Fruit fly (Drosophila melanogaster) whole organism, embryonic: ENCODE results near the gene ZnT63C.
A peak's percentile ranks its signal among the peaks of the same experiment; 100 is the strongest.

ENCODE experiments used
- Aef1 ChIP-seq: fragments of 200-800 bp; sonication (Bioruptor generic); IDR thresholded peaks from 3 replicates; pipeline ENCODE4 v1.3.6; 2022; ENCODE audit warnings: missing biosample characterization, missing genetic modification characterization
- Asciz ChIP-seq: fragments of 200-800 bp; sonication (Bioruptor generic); optimal IDR thresholded peaks from 2 replicates; lab custom pipeline; 2017; ENCODE audit warnings: missing biosample characterization, mild to moderate bottlenecking, missing genetic modification characterization, missing genetic modification reagents
- CG10366 ChIP-seq: fragments of 200-800 bp; sonication (Bioruptor generic); IDR thresholded peaks from 2 replicates; pipeline ENCODE4 v1.3.6; 2022; ENCODE audit warnings: missing biosample characterization, missing genetic modification characterization
- CG11456 ChIP-seq: fragments of 200-800 bp; sonication (Bioruptor generic); IDR thresholded peaks from 3 replicates; pipeline ENCODE4 v1.3.6; 2022; ENCODE audit warnings: missing biosample characterization, missing genetic modification characterization
- CG12659 ChIP-seq: fragments of 200-800 bp; sonication (Bioruptor generic); optimal IDR thresholded peaks from 3 replicates; lab custom pipeline; 2017; ENCODE audit warnings: mild to moderate bottlenecking, missing biosample characterization, missing genetic modification reagents, missing genetic modification characterization
- CG13894 ChIP-seq: fragments of 200-800 bp; sonication (Bioruptor generic); optimal IDR thresholded peaks from 3 replicates; lab custom pipeline; 2018; ENCODE audit warnings: missing biosample characterization, mild to moderate bottlenecking, missing genetic modification characterization, moderate library complexity
- CG15696 ChIP-seq: fragments of 200-800 bp; sonication (Bioruptor generic); optimal IDR thresholded peaks from 2 replicates; lab custom pipeline; 2019; ENCODE audit warnings: missing biosample characterization, mild to moderate bottlenecking, missing genetic modification characterization, moderate library complexity
- CG30431 ChIP-seq: fragments of 200-800 bp; sonication (Bioruptor generic); optimal IDR thresholded peaks from 2 replicates; lab custom pipeline; 2017; ENCODE audit warnings: missing biosample characterization, missing genetic modification characterization
- CG31365 ChIP-seq: fragments of 200-800 bp; sonication (Bioruptor generic); optimal IDR thresholded peaks from 2 replicates; lab custom pipeline; 2018; ENCODE audit warnings: missing biosample characterization, mild to moderate bottlenecking, missing genetic modification characterization
- CG31388 ChIP-seq: fragments of 200-800 bp; sonication (Bioruptor generic); optimal IDR thresholded peaks from 2 replicates; lab custom pipeline; 2016; ENCODE audit warnings: missing biosample characterization, missing genetic modification characterization
- CG3995 ChIP-seq: fragments of 200-800 bp; sonication (Bioruptor generic); optimal IDR thresholded peaks from 3 replicates; lab custom pipeline; 2016; ENCODE audit warnings: missing biosample characterization, missing genetic modification characterization
- CG42726 ChIP-seq: fragments of 200-800 bp; sonication (Bioruptor generic); IDR thresholded peaks from 2 replicates; pipeline ENCODE4 v1.3.6; 2022; ENCODE audit warnings: missing biosample characterization, missing genetic modification characterization; ENCODE audit not compliant: partially characterized antibody
- CG4707 ChIP-seq: fragments of 200-800 bp; sonication (Bioruptor generic); optimal IDR thresholded peaks from 2 replicates; lab custom pipeline; 2018; ENCODE audit warnings: missing biosample characterization, mild to moderate bottlenecking, missing genetic modification characterization, moderate library complexity
- CG6683 ChIP-seq: fragments of 200-800 bp; sonication (Bioruptor generic); optimal IDR thresholded peaks from 2 replicates; lab custom pipeline; 2017; ENCODE audit warnings: missing biosample characterization, mild to moderate bottlenecking, missing genetic modification characterization, missing genetic modification reagents
- CG6791 ChIP-seq: fragments of 200-800 bp; sonication (Bioruptor generic); IDR thresholded peaks from 3 replicates; pipeline ENCODE4 v1.3.6; 2022; ENCODE audit warnings: missing biosample characterization, missing genetic modification characterization; ENCODE audit not compliant: partially characterized antibody
- CG7839 ChIP-seq: fragments of 200-800 bp; sonication (Bioruptor generic); optimal IDR thresholded peaks from 3 replicates; lab custom pipeline; 2018; ENCODE audit warnings: missing biosample characterization, mild to moderate bottlenecking, missing genetic modification characterization, moderate library complexity
- CG8478 ChIP-seq: fragments of >200 bp; optimal IDR thresholded peaks from 2 replicates; lab custom pipeline; 2018
- CG9437 ChIP-seq: fragments of 200-800 bp; sonication (Bioruptor generic); optimal IDR thresholded peaks from 2 replicates; lab custom pipeline; 2018; ENCODE audit warnings: missing biosample characterization, mild to moderate bottlenecking, missing genetic modification characterization
- CG9609 ChIP-seq: fragments of 200-800 bp; sonication (Bioruptor generic); optimal IDR thresholded peaks from 3 replicates; lab custom pipeline; 2016; ENCODE audit warnings: missing biosample characterization, missing genetic modification characterization
- CG9817 ChIP-seq: fragments of 200-800 bp; sonication (Bioruptor generic); optimal IDR thresholded peaks from 2 replicates; lab custom pipeline; 2018; ENCODE audit warnings: missing biosample characterization, mild to moderate bottlenecking, missing genetic modification characterization, moderate library complexity
- D ChIP-seq, 2 experiments: fragments of 200-800 bp in 1 of 2; fragments of >200 bp in 1 of 2; sonication (Bioruptor generic) in 1 of 2; optimal IDR thresholded peaks; 2 replicates in 1 of 2; 3 replicates in 1 of 2; lab custom pipeline; 2017; ENCODE audit warnings: mild to moderate bottlenecking in 1 of 2, missing biosample characterization in 1 of 2, missing genetic modification characterization in 1 of 2, missing genetic modification reagents in 1 of 2
- D19A ChIP-seq: fragments of 200-800 bp; optimal IDR thresholded peaks from 3 replicates; lab custom pipeline; 2019; ENCODE audit warnings: missing biosample characterization, mild to moderate bottlenecking, missing genetic modification characterization, moderate library complexity
- Dref ChIP-seq: fragments of 200-800 bp; sonication (Bioruptor generic); IDR thresholded peaks from 2 replicates; pipeline ENCODE4 v1.3.6; 2022; ENCODE audit warnings: missing biosample characterization, missing genetic modification characterization
- Eip74EF ChIP-seq, 2 experiments: fragments of 200-800 bp in 1 of 2; fragments of >200 bp in 1 of 2; sonication (Bioruptor generic) in 1 of 2; optimal IDR thresholded peaks; 2 replicates each; lab custom pipeline; 2017 to 2019; ENCODE audit warnings: missing biosample characterization in 2 of 2, missing genetic modification characterization in 2 of 2, mild to moderate bottlenecking in 1 of 2, moderate library complexity in 1 of 2
- H15 ChIP-seq: fragments of 200-800 bp; sonication (Bioruptor generic); IDR thresholded peaks from 3 replicates; pipeline ENCODE4 v1.3.6; 2022; ENCODE audit warnings: missing biosample characterization, missing genetic modification characterization
- Hr51 ChIP-seq, 2 experiments: fragments of 200-800 bp; sonication (Bioruptor generic); optimal IDR thresholded peaks; 2 replicates in 1 of 2; 3 replicates in 1 of 2; lab custom pipeline; 2016 to 2018; ENCODE audit warnings: missing biosample characterization in 2 of 2, missing genetic modification characterization in 2 of 2, mild to moderate bottlenecking in 1 of 2, moderate library complexity in 1 of 2
- MESR4 ChIP-seq: fragments of 200-800 bp; sonication (Bioruptor generic); optimal IDR thresholded peaks from 2 replicates; lab custom pipeline; 2018; ENCODE audit warnings: missing biosample characterization, mild to moderate bottlenecking, missing genetic modification characterization, moderate library complexity
- MTF-1 ChIP-seq: fragments of 200-800 bp; sonication (Bioruptor generic); optimal IDR thresholded peaks from 2 replicates; lab custom pipeline; 2018; ENCODE audit warnings: missing biosample characterization, mild to moderate bottlenecking, missing genetic modification characterization, borderline replicate concordance
- Mes4 ChIP-seq: fragments of 200-800 bp; sonication (Bioruptor generic); optimal IDR thresholded peaks from 2 replicates; lab custom pipeline; 2016; ENCODE audit warnings: missing biosample characterization, missing genetic modification characterization
- Mrtf ChIP-seq: fragments of 200-800 bp; sonication (Bioruptor generic); IDR thresholded peaks from 3 replicates; pipeline ENCODE4 v1.3.6; 2022; ENCODE audit warnings: missing biosample characterization, missing genetic modification characterization
- Pdp1 ChIP-seq, 2 experiments: fragments of 200-800 bp; sonication (Bioruptor generic); optimal IDR thresholded peaks; 3 replicates each; lab custom pipeline; 2016; ENCODE audit warnings: missing biosample characterization in 2 of 2, missing genetic modification characterization in 2 of 2, mild to moderate bottlenecking in 1 of 2, moderate library complexity in 1 of 2
- Side ChIP-seq: fragments of 200-800 bp; sonication (Bioruptor generic); optimal IDR thresholded peaks from 2 replicates; lab custom pipeline; 2016; ENCODE audit warnings: missing biosample characterization, missing genetic modification characterization
- Sry-β ChIP-seq: fragments of 200-800 bp; sonication (Bioruptor generic); optimal IDR thresholded peaks from 2 replicates; lab custom pipeline; 2018; ENCODE audit warnings: missing biosample characterization, mild to moderate bottlenecking, missing genetic modification characterization, moderate library complexity
- TFAM ChIP-seq: fragments of 200-800 bp; sonication (Bioruptor generic); optimal IDR thresholded peaks from 2 replicates; lab custom pipeline; 2017; ENCODE audit warnings: missing biosample characterization, missing genetic modification characterization, inconsistent platforms
- bowl ChIP-seq: fragments of 200-800 bp; sonication (Bioruptor generic); IDR thresholded peaks from 2 replicates; pipeline ENCODE4 v1.3.6; 2022; ENCODE audit warnings: missing biosample characterization, missing genetic modification characterization
- corto ChIP-seq: fragments of 200-800 bp; sonication (Bioruptor generic); optimal IDR thresholded peaks from 2 replicates; lab custom pipeline; 2016; ENCODE audit warnings: missing biosample characterization, mild to moderate bottlenecking, missing genetic modification characterization, moderate library complexity
- crp ChIP-seq, 2 experiments: fragments of 200-800 bp; sonication (Bioruptor generic); optimal IDR thresholded peaks; 2 replicates in 1 of 2; 3 replicates in 1 of 2; lab custom pipeline; 2017; ENCODE audit warnings: missing biosample characterization in 2 of 2, missing genetic modification characterization in 2 of 2, mild to moderate bottlenecking in 1 of 2, moderate library complexity in 1 of 2
- dm ChIP-seq: fragments of 200-800 bp; sonication (Bioruptor generic); optimal IDR thresholded peaks from 3 replicates; lab custom pipeline; 2016; ENCODE audit warnings: missing biosample characterization, missing genetic modification characterization
- esg ChIP-seq: fragments of 200-800 bp; sonication (Bioruptor generic); conservative IDR thresholded peaks from 2 replicates; pipeline ENCODE4 v1.3.6; 2022; ENCODE audit warnings: missing biosample characterization, missing genetic modification characterization
- gcm ChIP-seq: fragments of 200-800 bp; sonication (Bioruptor generic); optimal IDR thresholded peaks from 2 replicates; lab custom pipeline; 2019; ENCODE audit warnings: missing biosample characterization, mild to moderate bottlenecking, missing genetic modification characterization, moderate library complexity
- jigr1 ChIP-seq: fragments of 200-800 bp; sonication (Bioruptor generic); IDR thresholded peaks from 3 replicates; pipeline ENCODE4 v1.3.6; 2022; ENCODE audit warnings: missing biosample characterization, missing genetic modification characterization
- jing ChIP-seq: fragments of 200-800 bp; sonication (Bioruptor generic); optimal IDR thresholded peaks from 2 replicates; lab custom pipeline; 2018; ENCODE audit warnings: missing biosample characterization, mild to moderate bottlenecking, missing genetic modification characterization
- klu ChIP-seq: fragments of 200-800 bp; sonication (Bioruptor generic); IDR thresholded peaks from 2 replicates; pipeline ENCODE4 v1.3.6; 2022; ENCODE audit warnings: missing biosample characterization, missing genetic modification characterization
- mirr ChIP-seq: fragments of 200-800 bp; sonication (Bioruptor generic); optimal IDR thresholded peaks from 3 replicates; lab custom pipeline; 2018; ENCODE audit warnings: missing biosample characterization, mild to moderate bottlenecking, missing genetic modification characterization
- nom ChIP-seq: fragments of 200-800 bp; sonication (Bioruptor generic); optimal IDR thresholded peaks from 2 replicates; lab custom pipeline; 2017; ENCODE audit warnings: missing biosample characterization, missing genetic modification characterization, mild to moderate bottlenecking, moderate library complexity, missing genetic modification reagents
- oc ChIP-seq: fragments of 200-800 bp; sonication (Bioruptor generic); optimal IDR thresholded peaks from 2 replicates; lab custom pipeline; 2018; ENCODE audit warnings: missing biosample characterization, mild to moderate bottlenecking, missing genetic modification characterization, moderate library complexity
- trh ChIP-seq: fragments of 200-800 bp; sonication (Bioruptor generic); optimal IDR thresholded peaks from 2 replicates; lab custom pipeline; 2016; ENCODE audit warnings: missing biosample characterization, missing genetic modification characterization
- wek ChIP-seq: fragments of 200-800 bp; sonication (Bioruptor generic); optimal IDR thresholded peaks from 3 replicates; lab custom pipeline; 2018; ENCODE audit warnings: missing biosample characterization, mild to moderate bottlenecking, missing genetic modification characterization, moderate library complexity

The ZnT63C gene

dm6 chr3L:3303087-3303526 is 401 bp upstream of the ZnT63C start, which contains the start of gene CG14968 (continued):
- peak; percentile 97 for TF ChIP-seq CG10366
- peak; percentile 95 for TF ChIP-seq CG7839
- TF ChIP-seq wek (GFP tag; lab: Kevin White, UChicago), result no peak
- peak; percentile 95 for TF ChIP-seq esg (GFP tag; lab: Robert Waterston, UW)
- TF ChIP-seq CG15696 (tag; lab: Kevin White, UChicago), result peak; percentile 71
- peak; percentile 83 for TF ChIP-seq CG9437
- peak; percentile 36 for TF ChIP-seq jing (GFP tag; lab: Kevin White, UChicago)
- TF ChIP-seq D (optimal IDR thresholded peaks at IDR 0.05; lab: Kevin White, UChicago), result no peak
- peak; percentile 81 for TF ChIP-seq D (GFP tag; optimal IDR thresholded peaks at IDR 0.05; lab: Kevin White, UChicago)
- peak; percentile 61 to 97 for TF ChIP-seq Hr51 (GFP tag; optimal IDR thresholded peaks at IDR 0.05; lab: Kevin White, UChicago)
- no peak for TF ChIP-seq MESR4
- TF ChIP-seq klu, result peak; percentile 90
- peak; percentile 73 for TF ChIP-seq CG31365 (tag; lab: Kevin White, UChicago)
- peak; percentile 95 for TF ChIP-seq Aef1 (GFP tag; lab: Robert Waterston, UW)
- TF ChIP-seq CG11456 (GFP tag; lab: Robert Waterston, UW), result peak; percentile 97
- TF ChIP-seq MTF-1 (GFP tag; lab: Kevin White, UChicago), result peak; percentile 88
- TF ChIP-seq crp (GFP tag; optimal IDR thresholded peaks at IDR 0.05; lab: Kevin White, UChicago), result peak in 1 of 2 experiments; percentile 51
- no peak for TF ChIP-seq CG42726 (GFP tag; lab: Robert Waterston, UW)
- TF ChIP-seq CG9609 (GFP tag; lab: Kevin White, UChicago), result peak; percentile 43
- TF ChIP-seq Eip74EF (GFP tag; optimal IDR thresholded peaks at IDR 0.05; lab: Kevin White, UChicago), result peak in 1 of 2 experiments; percentile 85
- peak; percentile 86 for TF ChIP-seq CG9817 (tag; lab: Kevin White, UChicago)
- peak; percentile 95 for TF ChIP-seq bowl (GFP tag; lab: Robert Waterston, UW)
- peak; percentile 94 for TF ChIP-seq Mrtf (GFP tag; lab: Robert Waterston, UW)
- TF ChIP-seq nom (GFP tag; lab: Kevin White, UChicago), result peak; percentile 59
- TF ChIP-seq CG6791 (GFP tag; lab: Robert Waterston, UW), result no peak
- peak; percentile 74 for TF ChIP-seq TFAM
- TF ChIP-seq CG30431, result peak; percentile 74
- TF ChIP-seq H15, result peak; percentile 93
- TF ChIP-seq Asciz (GFP tag; lab: Kevin White, UChicago), result peak; percentile 88
- peak; percentile 84 for TF ChIP-seq D19A
- no peak for TF ChIP-seq dm
- no peak for TF ChIP-seq Mes4 (GFP tag; lab: Kevin White, UChicago)
- peak; percentile 9 for TF ChIP-seq mirr
- TF ChIP-seq trh (GFP tag; lab: Kevin White, UChicago), result peak; percentile 86
- peak; percentile 79 for TF ChIP-seq gcm (GFP tag; lab: Kevin White, UChicago)
- TF ChIP-seq Side (GFP tag; lab: Kevin White, UChicago), result peak; percentile 63
- TF ChIP-seq CG3995 (GFP tag; lab: Kevin White, UChicago), result peak; percentile 52
- TF ChIP-seq CG12659 (GFP tag; lab: Kevin White, UChicago), result peak; percentile 95
- peak; percentile 94 for TF ChIP-seq CG13894 (tag; lab: Kevin White, UChicago)
- TF ChIP-seq CG31388, result peak; percentile 80
- peak; percentile 94 for TF ChIP-seq oc (tag; lab: Kevin White, UChicago)
- peak; percentile 32; the same call in 1 of the 2 replicates for TF ChIP-seq Dref (GFP tag; lab: Robert Waterston, UW)
- TF ChIP-seq Sry-β (GFP tag; lab: Kevin White, UChicago), result peak; percentile 93
- peak; percentile 89 for TF ChIP-seq CG6683 (GFP tag; lab: Kevin White, UChicago)
- TF ChIP-seq jigr1, result peak; percentile 85
- TF ChIP-seq corto (GFP tag; lab: Kevin White, UChicago), result peak; percentile 91
- TF ChIP-seq CG8478 (lab: Kevin White, UChicago), result no peak
- TF ChIP-seq CG4707, result peak; percentile 74
- TF ChIP-seq Pdp1 (GFP tag; optimal IDR thresholded peaks at IDR 0.05; lab: Kevin White, UChicago), result peak; percentile 66 to 74
